Worm (Caenorhabditis elegans): ENCODE measurements around the gene unc-79.

- TF ChIP-seq scrt-1 (GFP tag; IDR thresholded peaks at IDR 0.05): no peak
- TF ChIP-seq F13C5.2 (tag; optimal IDR thresholded peaks at IDR 0.05): no peak
- TF ChIP-seq ets-7 (tag; optimal IDR thresholded peaks at IDR 0.05): no peak
- no peak for TF ChIP-seq flt-1 (GFP tag; IDR thresholded peaks at IDR 0.05)
- TF ChIP-seq aly-1 (tag; optimal IDR thresholded peaks at IDR 0.05): no peak
These were observed 19.2 kb downstream of the unc-79 start for ce11 chrIII:4085657-4086056.
